Fruit fly (Drosophila melanogaster): ENCODE results near the gene CG11617.
A peak's percentile ranks its signal among the peaks of the same experiment; 100 is the strongest.

The CG11617 gene

dm6 chr2L:162208-162607, 44.9 kb downstream of the CG11617 start:
- no peak for TF ChIP-seq dac (GFP tag; optimal IDR thresholded peaks at IDR 0.05)
- peak; percentile 25 for TF ChIP-seq CG10631 (GFP tag; optimal IDR thresholded peaks at IDR 0.05)
- TF ChIP-seq CG6792 (GFP tag; optimal IDR thresholded peaks at IDR 0.05), result no peak
- TF ChIP-seq Eip93F (GFP tag; optimal IDR thresholded peaks at IDR 0.05), result no peak
- TF ChIP-seq Eip78C (GFP tag), result peak; percentile 56
- no peak for TF ChIP-seq esn (GFP tag; optimal IDR thresholded peaks at IDR 0.05)
- no peak for TF ChIP-seq Ets21C (GFP tag; optimal IDR thresholded peaks at IDR 0.05)

- TF ChIP-seq CG11902 (GFP tag; optimal IDR thresholded peaks at IDR 0.05) (no peak), CG8319 (GFP tag; optimal IDR thresholded peaks at IDR 0.05) (no peak), dac (GFP tag; optimal IDR thresholded peaks at IDR 0.05) (no peak), Blimp-1 (GFP tag; optimal IDR thresholded peaks at IDR 0.05) (peak; percentile 11), CG7368 (GFP tag; optimal IDR thresholded peaks at IDR 0.05) (no peak), cyc (GFP tag; optimal IDR thresholded peaks at IDR 0.05) (no peak), Eip75B (GFP tag; optimal IDR thresholded peaks at IDR 0.05) (peak; percentile 28), Smox (GFP tag; optimal IDR thresholded peaks at IDR 0.05) (peak; percentile 29), Eip78C (GFP tag) (no peak), fkh (GFP tag; optimal IDR thresholded peaks at IDR 0.05) (peak; percentile 99), CG15336 (GFP tag; IDR thresholded peaks at IDR 0.05) (no peak), acj6 (GFP tag; optimal IDR thresholded peaks at IDR 0.05) (no peak), Ets21C (GFP tag; optimal IDR thresholded peaks at IDR 0.05) (peak; percentile 37), CG6808 (GFP tag; optimal IDR thresholded peaks at IDR 0.05) (peak; percentile 41), CG10669 (GFP tag; optimal IDR thresholded peaks at IDR 0.05) (peak; percentile 21), Hr4 (GFP tag; optimal IDR thresholded peaks at IDR 0.05) (no peak), Sox15 (GFP tag; optimal IDR thresholded peaks at IDR 0.05) (no peak), CG11762 (GFP tag; optimal IDR thresholded peaks at IDR 0.05; ENCODE audit: insufficient read depth) (no peak), Ets96B (tag; optimal IDR thresholded peaks at IDR 0.05) (peak; percentile 3), CG6163 (GFP tag; IDR thresholded peaks at IDR 0.05) (no peak), Hr39 (GFP tag; optimal IDR thresholded peaks at IDR 0.05) (no peak), spab (GFP tag; optimal IDR thresholded peaks at IDR 0.05) (no peak), Hr38 (GFP tag; optimal IDR thresholded peaks at IDR 0.05) (no peak), CG8632 (GFP tag; optimal IDR thresholded peaks at IDR 0.05) (no peak), CG6854 (GFP tag; optimal IDR thresholded peaks at IDR 0.05) (peak; percentile 62), CG4318 (GFP tag; optimal IDR thresholded peaks at IDR 0.05) (no peak), fd59A (GFP tag; optimal IDR thresholded peaks at IDR 0.05) (no peak), achi (GFP tag; optimal IDR thresholded peaks at IDR 0.05) (peak; percentile 13), CG32006 (GFP tag; optimal IDR thresholded peaks at IDR 0.05) (peak; percentile 5), topi (GFP tag; optimal IDR thresholded peaks at IDR 0.05) (peak; percentile 12), ss (GFP tag; optimal IDR thresholded peaks at IDR 0.05) (peak; percentile 51 to 80), Sox102F (GFP tag; optimal IDR thresholded peaks at IDR 0.05) (peak; percentile 34), Lpt (GFP tag; optimal IDR thresholded peaks at IDR 0.05) (no peak), CG16779 (tag; optimal IDR thresholded peaks at IDR 0.05) (peak; percentile 46), fd85E (GFP tag; optimal IDR thresholded peaks at IDR 0.05) (peak; percentile 65), Sox14 (GFP tag; optimal IDR thresholded peaks at IDR 0.05) (peak; percentile 35), svp (GFP tag) (peak; percentile 82), salr (GFP tag; optimal IDR thresholded peaks at IDR 0.05) (peak; percentile 20 to 21), Eip93F (GFP tag; optimal IDR thresholded peaks at IDR 0.05) (peak; percentile 90), lz (GFP tag; optimal IDR thresholded peaks at IDR 0.05) (no peak), CG6792 (GFP tag; optimal IDR thresholded peaks at IDR 0.05) (no peak), pdm3 (GFP tag; optimal IDR thresholded peaks at IDR 0.05) (peak; percentile 20), CG11294 (GFP tag; IDR thresholded peaks at IDR 0.05) (no peak), OdsH (GFP tag; optimal IDR thresholded peaks at IDR 0.05) (no peak), Gug (GFP tag; IDR thresholded peaks at IDR 0.05) (no peak), CG34406 (GFP tag; optimal IDR thresholded peaks at IDR 0.05) (no peak), CG31627 (GFP tag; optimal IDR thresholded peaks at IDR 0.05) (no peak), esn (GFP tag; optimal IDR thresholded peaks at IDR 0.05) (no peak)
These were observed 45.5 kb downstream of the CG11617 start for dm6 chr2L:161453-162175.

All from whole organism, prepupa.